Worm (Caenorhabditis elegans): ENCODE measurements around the gene F30H5.3.

- TF ChIP-seq ceh-82 (tag; optimal IDR thresholded peaks at IDR 0.05) (no peak), sox-4 (tag; optimal IDR thresholded peaks at IDR 0.05) (no peak), nhr-84 (tag; optimal IDR thresholded peaks at IDR 0.05) (no peak), ztf-4 (tag; optimal IDR thresholded peaks at IDR 0.05) (no peak), grh-1 (GFP tag; IDR thresholded peaks at IDR 0.05) (no peak)
Observed at ce11 chrIII:541766-542165, 29.7 kb upstream of the F30H5.3 start, which contains the start of gene T22F7.1.
